Fruit fly (Drosophila melanogaster) whole organism, embryonic: ENCODE data around the gene Csp.

Experiments
- CG10147 ChIP-seq: fragments of 200-800 bp; sonication (Bioruptor generic); optimal IDR thresholded peaks from 2 replicates; lab custom pipeline; 2019; ENCODE audit warnings: missing biosample characterization, mild to moderate bottlenecking, missing genetic modification characterization, moderate library complexity
- CG10462 ChIP-seq: fragments of 200-800 bp; sonication (Bioruptor generic); optimal IDR thresholded peaks from 2 replicates; lab custom pipeline; 2016; ENCODE audit warnings: missing biosample characterization, missing genetic modification characterization
- CG1233 ChIP-seq: fragments of 200-800 bp; sonication (Bioruptor generic); optimal IDR thresholded peaks from 4 replicates; lab custom pipeline; 2018; ENCODE audit warnings: missing biosample characterization, mild to moderate bottlenecking, missing genetic modification characterization
- CG12659 ChIP-seq: fragments of 200-800 bp; sonication (Bioruptor generic); optimal IDR thresholded peaks from 3 replicates; lab custom pipeline; 2017; ENCODE audit warnings: mild to moderate bottlenecking, missing biosample characterization, missing genetic modification reagents, missing genetic modification characterization
- CG13287 ChIP-seq: fragments of 200-800 bp; sonication (Bioruptor generic); IDR thresholded peaks from 2 replicates; pipeline ENCODE4 v1.3.6; 2022; ENCODE audit warnings: missing biosample characterization, missing genetic modification characterization; ENCODE audit not compliant: partially characterized antibody
- CG16779 ChIP-seq: fragments of 200-800 bp; sonication (Bioruptor generic); IDR thresholded peaks from 2 replicates; pipeline ENCODE4 v1.3.6; 2022; ENCODE audit warnings: missing biosample characterization, missing genetic modification characterization
- CG18619 ChIP-seq: fragments of 200-800 bp; sonication (Bioruptor generic); optimal IDR thresholded peaks from 3 replicates; lab custom pipeline; 2017; ENCODE audit warnings: missing biosample characterization, mild to moderate bottlenecking, missing genetic modification characterization
- CG2120 ChIP-seq: fragments of 200-800 bp; sonication (Bioruptor generic); optimal IDR thresholded peaks from 3 replicates; lab custom pipeline; 2016; ENCODE audit warnings: missing biosample characterization, missing genetic modification characterization
- CG2202 ChIP-seq: fragments of 200-800 bp; sonication (Bioruptor generic); optimal IDR thresholded peaks from 2 replicates; lab custom pipeline; 2018; ENCODE audit warnings: missing biosample characterization, mild to moderate bottlenecking, missing genetic modification characterization
- CG31388 ChIP-seq: fragments of 200-800 bp; sonication (Bioruptor generic); optimal IDR thresholded peaks from 2 replicates; lab custom pipeline; 2016; ENCODE audit warnings: missing biosample characterization, missing genetic modification characterization
- CG33213 ChIP-seq: fragments of 200-800 bp; sonication (Bioruptor generic); optimal IDR thresholded peaks from 3 replicates; lab custom pipeline; 2016; ENCODE audit warnings: missing biosample characterization, missing genetic modification characterization
- CG34422 ChIP-seq: fragments of 200-800 bp; sonication (Bioruptor generic); IDR thresholded peaks from 3 replicates; pipeline ENCODE4 v1.3.6; 2022; ENCODE audit warnings: missing biosample characterization, missing genetic modification characterization
- CG3847 ChIP-seq: fragments of 200-800 bp; sonication (Bioruptor generic); IDR thresholded peaks from 2 replicates; pipeline ENCODE4 v1.3.6; 2022; ENCODE audit warnings: missing biosample characterization, missing genetic modification characterization
- CG4328 ChIP-seq: fragments of 200-800 bp; sonication (Bioruptor generic); optimal IDR thresholded peaks from 3 replicates; lab custom pipeline; 2017; ENCODE audit warnings: missing biosample characterization, missing genetic modification reagents, missing genetic modification characterization
- CG4820 ChIP-seq: fragments of 200-800 bp; sonication (Bioruptor generic); optimal IDR thresholded peaks from 3 replicates; lab custom pipeline; 2016; ENCODE audit warnings: missing biosample characterization, missing genetic modification characterization
- CG6175 ChIP-seq: fragments of 200-800 bp; sonication (Bioruptor generic); IDR thresholded peaks from 3 replicates; pipeline ENCODE4 v1.3.6; 2022; ENCODE audit warnings: missing biosample characterization, missing genetic modification characterization
- CG6272 ChIP-seq: fragments of 200-800 bp; sonication (Bioruptor generic); IDR thresholded peaks from 2 replicates; pipeline ENCODE4 v1.3.6; 2022; ENCODE audit warnings: missing biosample characterization, missing genetic modification characterization
- CG7357 ChIP-seq: fragments of 200-800 bp; sonication (Bioruptor generic); IDR thresholded peaks from 3 replicates; pipeline ENCODE4 v1.3.6; 2022; ENCODE audit warnings: missing biosample characterization, missing genetic modification characterization
- CG7987 ChIP-seq: fragments of 200-800 bp; sonication (Bioruptor generic); optimal IDR thresholded peaks from 2 replicates; lab custom pipeline; 2018; ENCODE audit warnings: missing biosample characterization, mild to moderate bottlenecking, missing genetic modification characterization, moderate library complexity
- CG8281 ChIP-seq: fragments of 200-800 bp; sonication (Bioruptor generic); optimal IDR thresholded peaks from 2 replicates; lab custom pipeline; 2018; ENCODE audit warnings: missing biosample characterization, mild to moderate bottlenecking, missing genetic modification characterization, moderate library complexity
- Dad ChIP-seq: fragments of 200-800 bp; sonication (Bioruptor generic); optimal IDR thresholded peaks from 3 replicates; lab custom pipeline; 2016; ENCODE audit warnings: missing biosample characterization, missing genetic modification characterization
- Dip3 ChIP-seq: fragments of 200-800 bp; sonication (Bioruptor generic); optimal IDR thresholded peaks from 3 replicates; lab custom pipeline; 2016; ENCODE audit warnings: missing biosample characterization, missing genetic modification characterization
- Fer2 ChIP-seq: fragments of 200-800 bp; sonication (Bioruptor generic); optimal IDR thresholded peaks from 2 replicates; lab custom pipeline; 2018; ENCODE audit warnings: missing biosample characterization, mild to moderate bottlenecking, missing genetic modification characterization, moderate library complexity
- Gug ChIP-seq: fragments of 200-800 bp; sonication (Bioruptor generic); IDR thresholded peaks from 4 replicates; pipeline ENCODE4 v1.3.6; 2022; ENCODE audit warnings: missing biosample characterization, missing genetic modification characterization
- HLH3B ChIP-seq: fragments of 200-800 bp; sonication (Bioruptor generic); IDR thresholded peaks from 2 replicates; pipeline ENCODE4 v1.3.6; 2022; ENCODE audit warnings: missing biosample characterization, missing genetic modification characterization
- HmgZ ChIP-seq: fragments of 200-800 bp; sonication (Bioruptor generic); optimal IDR thresholded peaks from 2 replicates; lab custom pipeline; 2018; ENCODE audit warnings: missing biosample characterization, mild to moderate bottlenecking, missing genetic modification characterization
- NC2α ChIP-seq: fragments of 200-800 bp; sonication (Bioruptor generic); optimal IDR thresholded peaks from 2 replicates; lab custom pipeline; 2016; ENCODE audit warnings: missing biosample characterization, missing genetic modification characterization
- Poxn ChIP-seq: fragments of 200-800 bp; sonication (Bioruptor generic); IDR thresholded peaks from 2 replicates; pipeline ENCODE4 v1.3.6; 2022; ENCODE audit warnings: missing biosample characterization, missing genetic modification characterization
- Stat92E ChIP-seq, 3 experiments: fragments of >200 bp in 2 of 3; fragments of 200-800 bp in 1 of 3; sonication (Bioruptor generic) in 1 of 3; optimal IDR thresholded peaks; 2 replicates each; lab custom pipeline; 2017 to 2019; ENCODE audit warnings: missing biosample characterization in 3 of 3, missing genetic modification characterization in 3 of 3, mild to moderate bottlenecking in 1 of 3, moderate library complexity in 1 of 3
- Tbp ChIP-seq: fragments of >200 bp; optimal IDR thresholded peaks from 2 replicates; lab custom pipeline; 2018; ENCODE audit warnings: missing biosample characterization, missing genetic modification characterization
- Usf ChIP-seq: fragments of 200-800 bp; sonication (Bioruptor generic); optimal IDR thresholded peaks from 2 replicates; lab custom pipeline; 2017; ENCODE audit warnings: missing genotype, missing biosample characterization, missing genetic modification characterization
- ac ChIP-seq: fragments of 200-800 bp; sonication (Bioruptor generic); optimal IDR thresholded peaks from 3 replicates; lab custom pipeline; 2017; ENCODE audit warnings: missing biosample characterization, mild to moderate bottlenecking, missing genetic modification characterization
- ap ChIP-seq: fragments of 200-800 bp; sonication (Bioruptor generic); IDR thresholded peaks from 2 replicates; pipeline ENCODE4 v1.3.6; 2022; ENCODE audit warnings: missing biosample characterization, missing genetic modification characterization
- cato ChIP-seq: fragments of 200-800 bp; sonication (Bioruptor generic); optimal IDR thresholded peaks from 2 replicates; lab custom pipeline; 2016; ENCODE audit warnings: missing biosample characterization, missing genetic modification characterization, borderline replicate concordance
- cg ChIP-seq: fragments of 200-800 bp; sonication (Bioruptor generic); optimal IDR thresholded peaks from 3 replicates; lab custom pipeline; 2019; ENCODE audit warnings: missing biosample characterization, mild to moderate bottlenecking, missing genetic modification characterization, moderate library complexity
- dan ChIP-seq: fragments of 200-800 bp; sonication (Bioruptor generic); IDR thresholded peaks from 2 replicates; pipeline ENCODE4 v1.3.6; 2022; ENCODE audit warnings: missing biosample characterization, missing genetic modification characterization
- hkb ChIP-seq, 2 experiments: fragments of 200-800 bp in 1 of 2; fragments of >200 bp in 1 of 2; sonication (Bioruptor generic) in 1 of 2; IDR thresholded peaks in 1 of 2; optimal IDR thresholded peaks in 1 of 2; 2 replicates each; pipeline versions ENCODE4 v1.3.6 to Lab custom; 2017 to 2022; ENCODE audit warnings: missing biosample characterization in 1 of 2, missing genetic modification characterization in 1 of 2
- ken ChIP-seq: fragments of 200-800 bp; sonication (Bioruptor generic); IDR thresholded peaks from 3 replicates; pipeline ENCODE4 v1.3.6; 2022; ENCODE audit warnings: missing biosample characterization, missing genetic modification characterization
- lilli ChIP-seq: fragments of 200-800 bp; sonication (Bioruptor generic); optimal IDR thresholded peaks from 3 replicates; lab custom pipeline; 2016; ENCODE audit warnings: missing biosample characterization, missing genetic modification characterization
- mam ChIP-seq: fragments of 200-800 bp; sonication (Bioruptor generic); optimal IDR thresholded peaks from 3 replicates; lab custom pipeline; 2016; ENCODE audit warnings: missing biosample characterization, missing genetic modification characterization
- mld ChIP-seq: fragments of 200-800 bp; sonication (Bioruptor generic); IDR thresholded peaks from 3 replicates; pipeline ENCODE4 v1.3.6; 2022; ENCODE audit warnings: missing biosample characterization, missing genetic modification characterization; ENCODE audit not compliant: partially characterized antibody
- pan ChIP-seq, 4 experiments: fragments of >200 bp in 3 of 4; fragments of 200-800 bp in 1 of 4; sonication (Bioruptor generic) in 1 of 4; optimal IDR thresholded peaks in 3 of 4; IDR thresholded peaks in 1 of 4; 2 replicates each; pipeline versions ENCODE4 v1.3.6 to Lab custom; 2017 to 2022; ENCODE audit warnings: missing biosample characterization in 2 of 4, missing genetic modification characterization in 2 of 4, mixed read lengths in 1 of 4
- pb ChIP-seq: fragments of 200-800 bp; sonication (Bioruptor generic); optimal IDR thresholded peaks from 3 replicates; lab custom pipeline; 2016; ENCODE audit warnings: missing biosample characterization, missing genetic modification characterization
- phol ChIP-seq: fragments of 200-800 bp; sonication (Bioruptor generic); optimal IDR thresholded peaks from 3 replicates; lab custom pipeline; 2018; ENCODE audit warnings: missing biosample characterization, mild to moderate bottlenecking, missing genetic modification characterization, moderate library complexity
- row ChIP-seq: fragments of 200-800 bp; sonication (Bioruptor generic); IDR thresholded peaks from 3 replicates; pipeline ENCODE4 v1.3.6; 2022; ENCODE audit warnings: missing biosample characterization, missing genetic modification characterization
- sens-2 ChIP-seq: fragments of 200-800 bp; sonication (Bioruptor generic); IDR thresholded peaks from 2 replicates; pipeline ENCODE4 v1.3.6; 2022; ENCODE audit warnings: missing biosample characterization, missing genetic modification characterization
- sim ChIP-seq: fragments of 200-800 bp; sonication (Bioruptor generic); IDR thresholded peaks from 2 replicates; pipeline ENCODE4 v1.3.6; 2022; ENCODE audit warnings: missing biosample characterization, missing genetic modification characterization
- sisA ChIP-seq: fragments of 200-800 bp; sonication (Bioruptor generic); IDR thresholded peaks from 2 replicates; pipeline ENCODE4 v1.3.6; 2022; ENCODE audit warnings: missing biosample characterization, missing genetic modification characterization
- ttk ChIP-seq: fragments of 200-800 bp; sonication (Bioruptor generic); IDR thresholded peaks from 2 replicates; pipeline ENCODE4 v2.1.2; 2022; ENCODE audit warnings: missing biosample characterization, missing genetic modification characterization
- tup ChIP-seq: fragments of 200-800 bp; sonication (Bioruptor generic); optimal IDR thresholded peaks from 2 replicates; lab custom pipeline; 2016; ENCODE audit warnings: missing biosample characterization, mild to moderate bottlenecking, missing genetic modification characterization, moderate library complexity

Gene Csp

DNA sequence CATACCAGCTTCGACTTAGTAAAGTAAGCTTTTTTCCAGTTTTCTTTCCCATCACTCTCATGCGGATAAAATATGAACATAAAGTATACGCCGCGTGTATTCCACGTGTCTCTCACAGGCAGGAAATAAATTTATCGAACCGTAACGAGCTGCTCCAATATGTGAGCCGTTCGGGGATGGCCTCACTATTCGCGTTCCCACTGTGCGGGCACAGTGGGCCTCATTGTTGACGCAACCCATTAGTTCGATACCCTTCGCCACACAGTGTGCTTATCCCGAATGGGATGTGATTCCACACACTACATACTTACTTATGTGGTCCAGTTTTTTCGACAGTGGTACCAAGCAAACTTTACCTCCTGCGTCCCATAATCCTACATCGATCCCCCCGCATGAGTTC lies 8.8 kb downstream of the Csp start (continued):
- TF ChIP-seq cato = no peak
- TF ChIP-seq hkb (optimal IDR thresholded peaks at IDR 0.05; lab: Kevin White, UChicago) = no peak
- peak; percentile 40 for TF ChIP-seq hkb (GFP tag; IDR thresholded peaks at IDR 0.05; lab: Robert Waterston, UW)
- 0 out of 2 replicates have a peak, but pooled peaks have one; percentile 11 for TF ChIP-seq ap (GFP tag; lab: Robert Waterston, UW)
- TF ChIP-seq CG3847 = peak; percentile 8; the same call in 1 of the 2 replicates
- TF ChIP-seq CG12659 (GFP tag; lab: Kevin White, UChicago) = no peak
- TF ChIP-seq HLH3B = peak; percentile 24; the same call in 1 of the 2 replicates
- peak; percentile 46 for TF ChIP-seq mam (GFP tag; lab: Kevin White, UChicago)
- TF ChIP-seq CG4328 (GFP tag; lab: Kevin White, UChicago) = no peak
- no peak for TF ChIP-seq CG10462
- TF ChIP-seq sisA = 0 out of 2 replicates have a peak, but pooled peaks have one; percentile 34
- peak; percentile 0 for TF ChIP-seq Dip3 (GFP tag; lab: Kevin White, UChicago)
- peak; percentile 44; the same call in 2 of the 3 replicates for TF ChIP-seq row
- TF ChIP-seq pb (GFP tag; lab: Kevin White, UChicago) = no peak
- TF ChIP-seq Gug (GFP tag; lab: Robert Waterston, UW) = peak; percentile 22; the same call in 1 of the 4 replicates
- no peak for TF ChIP-seq CG6175 (GFP tag; lab: Robert Waterston, UW)
- TF ChIP-seq lilli (GFP tag; lab: Kevin White, UChicago) = peak; percentile 7
- TF ChIP-seq CG2120 (GFP tag; lab: Kevin White, UChicago) = peak; percentile 25
- no peak for TF ChIP-seq Fer2 (tag; lab: Kevin White, UChicago)
- no peak for TF ChIP-seq sim (GFP tag; lab: Robert Waterston, UW)
- TF ChIP-seq, all 482 proteins: peak for 34

dm6 chr3L:22276614-22277013 lies 9.4 kb downstream of the Csp start:
- TF ChIP-seq CG4820 (no peak), CG10147 (peak; percentile 33), ttk (GFP tag; lab: Robert Waterston, UW) (peak; percentile 26; the same call in 1 of the 2 replicates), pan (optimal IDR thresholded peaks at IDR 0.05; lab: Kevin White, UChicago) (no peak), pan (GFP tag; optimal IDR thresholded peaks at IDR 0.05 in 1 of 2, IDR thresholded peaks at IDR 0.05 in 1 of 2) (peak in 1 of 2 experiments; percentile 38), CG8281 (tag; lab: Kevin White, UChicago) (no peak), Stat92E (GFP tag; optimal IDR thresholded peaks at IDR 0.05; lab: Kevin White, UChicago) (no peak), CG7357 (GFP tag; lab: Robert Waterston, UW) (peak; percentile 38; the same call in 1 of the 3 replicates), CG6272 (0 out of 2 replicates have a peak, but pooled peaks have one; percentile 24), CG34422 (GFP tag; lab: Robert Waterston, UW) (peak; percentile 51; the same call in 2 of the 3 replicates), ac (GFP tag; lab: Kevin White, UChicago) (no peak), CG33213 (GFP tag; lab: Kevin White, UChicago) (no peak), ken (GFP tag; lab: Robert Waterston, UW) (0 out of 3 replicates have a peak, but pooled peaks have one; percentile 43), cg (GFP tag; lab: Kevin White, UChicago) (no peak), CG6175 (GFP tag; lab: Robert Waterston, UW) (no peak), dan (GFP tag; lab: Robert Waterston, UW) (no peak), CG2202 (tag; lab: Kevin White, UChicago) (no peak), phol (tag; lab: Kevin White, UChicago) (peak; percentile 18), CG18619 (GFP tag; lab: Kevin White, UChicago) (no peak), CG1233 (GFP tag; lab: Kevin White, UChicago) (no peak), CG7987 (no peak), NC2α (GFP tag; lab: Kevin White, UChicago) (no peak), Dad (GFP tag; lab: Kevin White, UChicago) (no peak), HmgZ (peak; percentile 34), Usf (GFP tag; lab: Kevin White, UChicago) (no peak), CG16779 (GFP tag; lab: Robert Waterston, UW) (no peak), Poxn (GFP tag; lab: Robert Waterston, UW) (0 out of 2 replicates have a peak, but pooled peaks have one; percentile 13), tup (GFP tag; lab: Kevin White, UChicago) (no peak), CG31388 (GFP tag; lab: Kevin White, UChicago) (no peak), sens-2 (GFP tag; lab: Robert Waterston, UW) (no peak), CG13287 (GFP tag; lab: Robert Waterston, UW) (no peak), mld (no peak), Tbp (no peak)
